Fruit fly (Drosophila melanogaster) whole organism, embryonic: ENCODE results near the gene SdicC.

ENCODE experiments used
- Abd-B ChIP-seq: fragments of 200-800 bp; sonication (Bioruptor generic); optimal IDR thresholded peaks from 2 replicates; lab custom pipeline; 2018; ENCODE audit warnings: missing biosample characterization, mild to moderate bottlenecking, missing genetic modification characterization, moderate library complexity
- BEAF-32 ChIP-seq: fragments of 200-800 bp; sonication (Bioruptor generic); optimal IDR thresholded peaks from 3 replicates; lab custom pipeline; 2017; ENCODE audit warnings: missing biosample characterization, missing genetic modification characterization, mild to moderate bottlenecking, moderate library complexity, missing genetic modification reagents
- BtbVII ChIP-seq: fragments of 200-800 bp; sonication (Bioruptor generic); optimal IDR thresholded peaks from 3 replicates; lab custom pipeline; 2017; ENCODE audit warnings: missing biosample characterization, mild to moderate bottlenecking, missing genetic modification characterization
- CG10431 ChIP-seq: fragments of 200-800 bp; sonication (Bioruptor generic); optimal IDR thresholded peaks from 3 replicates; lab custom pipeline; 2018; ENCODE audit warnings: missing biosample characterization, mild to moderate bottlenecking, missing genetic modification characterization
- CG11504 ChIP-seq: fragments of 200-800 bp; sonication (Bioruptor generic); optimal IDR thresholded peaks from 3 replicates; lab custom pipeline; 2019; ENCODE audit warnings: missing biosample characterization, mild to moderate bottlenecking, missing genetic modification characterization, moderate library complexity
- CG12104 ChIP-seq: fragments of 200-800 bp; sonication (Bioruptor generic); optimal IDR thresholded peaks from 3 replicates; lab custom pipeline; 2016; ENCODE audit warnings: missing biosample characterization, missing genetic modification characterization
- CG1602 ChIP-seq: fragments of 200-800 bp; sonication (Bioruptor generic); optimal IDR thresholded peaks from 3 replicates; lab custom pipeline; 2016; ENCODE audit warnings: missing biosample characterization, missing genetic modification characterization
- CG18011 ChIP-seq: fragments of 200-800 bp; sonication (Bioruptor generic); optimal IDR thresholded peaks from 2 replicates; lab custom pipeline; 2017; ENCODE audit warnings: missing biosample characterization, missing genetic modification characterization, mild to moderate bottlenecking, moderate library complexity, missing genotype
- CG1832 ChIP-seq: fragments of 200-800 bp; sonication (Bioruptor generic); optimal IDR thresholded peaks from 2 replicates; lab custom pipeline; 2017; ENCODE audit warnings: missing biosample characterization, mild to moderate bottlenecking, missing genetic modification characterization, inconsistent platforms
- CG18599 ChIP-seq: fragments of 200-800 bp; sonication (Bioruptor generic); optimal IDR thresholded peaks from 3 replicates; lab custom pipeline; 2017; ENCODE audit warnings: missing biosample characterization, missing genetic modification characterization, mild to moderate bottlenecking, moderate library complexity, missing genetic modification reagents
- CG2712 ChIP-seq: fragments of 200-800 bp; optimal IDR thresholded peaks from 3 replicates; lab custom pipeline; 2019; ENCODE audit warnings: missing biosample characterization, mild to moderate bottlenecking, missing genetic modification characterization, moderate library complexity
- CG3065 ChIP-seq: fragments of 200-800 bp; sonication (Bioruptor generic); optimal IDR thresholded peaks from 2 replicates; lab custom pipeline; 2016; ENCODE audit warnings: missing biosample characterization, missing genetic modification characterization
- CG31441 ChIP-seq: fragments of 200-800 bp; sonication (Bioruptor generic); IDR thresholded peaks from 2 replicates; pipeline ENCODE4 v1.3.6; 2022; ENCODE audit warnings: missing biosample characterization, missing genetic modification characterization
- CG32532 ChIP-seq: fragments of 200-800 bp; sonication (Bioruptor generic); IDR thresholded peaks from 2 replicates; pipeline ENCODE4 v1.3.6; 2022; ENCODE audit warnings: missing biosample characterization, missing genetic modification characterization
- CG32767 ChIP-seq: fragments of 200-800 bp; sonication (Bioruptor generic); IDR thresholded peaks from 2 replicates; pipeline ENCODE4 v1.3.6; 2022; ENCODE audit warnings: missing biosample characterization, missing genetic modification characterization
- CG34376 ChIP-seq: fragments of 200-800 bp; sonication (Bioruptor generic); optimal IDR thresholded peaks from 2 replicates; lab custom pipeline; 2018; ENCODE audit warnings: missing biosample characterization, mild to moderate bottlenecking, missing genetic modification characterization
- CG42726 ChIP-seq: fragments of 200-800 bp; sonication (Bioruptor generic); IDR thresholded peaks from 2 replicates; pipeline ENCODE4 v1.3.6; 2022; ENCODE audit warnings: missing biosample characterization, missing genetic modification characterization; ENCODE audit not compliant: partially characterized antibody
- CG4360 ChIP-seq: fragments of 200-800 bp; sonication (Bioruptor generic); IDR thresholded peaks from 2 replicates; pipeline ENCODE4 v1.3.6; 2022; ENCODE audit warnings: missing biosample characterization, missing genetic modification characterization
- CG43689 ChIP-seq: fragments of 200-800 bp; sonication (Bioruptor generic); IDR thresholded peaks from 2 replicates; pipeline ENCODE4 v1.3.6; 2022; ENCODE audit warnings: missing biosample characterization, missing genetic modification characterization
- CG6175 ChIP-seq: fragments of 200-800 bp; sonication (Bioruptor generic); IDR thresholded peaks from 3 replicates; pipeline ENCODE4 v1.3.6; 2022; ENCODE audit warnings: missing biosample characterization, missing genetic modification characterization
- CG6272 ChIP-seq: fragments of 200-800 bp; sonication (Bioruptor generic); IDR thresholded peaks from 2 replicates; pipeline ENCODE4 v1.3.6; 2022; ENCODE audit warnings: missing biosample characterization, missing genetic modification characterization
- CG7963 ChIP-seq: fragments of 200-800 bp; sonication (Bioruptor generic); IDR thresholded peaks from 3 replicates; pipeline ENCODE4 v1.3.6; 2022; ENCODE audit warnings: missing biosample characterization, missing genetic modification characterization; ENCODE audit not compliant: partially characterized antibody
- D19B ChIP-seq: fragments of 200-800 bp; sonication (Bioruptor generic); optimal IDR thresholded peaks from 2 replicates; lab custom pipeline; 2017; ENCODE audit warnings: missing biosample characterization, mild to moderate bottlenecking, missing genetic modification characterization
- Dbx ChIP-seq: fragments of 200-800 bp; sonication (Bioruptor generic); IDR thresholded peaks from 3 replicates; pipeline ENCODE4 v1.3.6; 2022; ENCODE audit warnings: missing biosample characterization, missing genetic modification characterization
- Hand ChIP-seq: fragments of 200-800 bp; sonication (Bioruptor generic); optimal IDR thresholded peaks from 2 replicates; lab custom pipeline; 2017; ENCODE audit warnings: mild to moderate bottlenecking, missing biosample characterization, missing genetic modification reagents, missing genetic modification characterization
- HmgZ ChIP-seq: fragments of 200-800 bp; sonication (Bioruptor generic); optimal IDR thresholded peaks from 2 replicates; lab custom pipeline; 2018; ENCODE audit warnings: missing biosample characterization, mild to moderate bottlenecking, missing genetic modification characterization
- Hr39 ChIP-seq: fragments of >200 bp; optimal IDR thresholded peaks from 2 replicates; lab custom pipeline; 2017
- Lhr ChIP-seq: fragments of 200-800 bp; sonication (Bioruptor generic); optimal IDR thresholded peaks from 3 replicates; lab custom pipeline; 2017; ENCODE audit warnings: mild to moderate bottlenecking, missing biosample characterization, missing genetic modification reagents, missing genetic modification characterization
- Max ChIP-seq: fragments of 200-800 bp; sonication (Bioruptor generic); optimal IDR thresholded peaks from 2 replicates; lab custom pipeline; 2016; ENCODE audit warnings: missing biosample characterization, mild to moderate bottlenecking, missing genetic modification characterization
- Meics ChIP-seq: fragments of 200-800 bp; sonication (Bioruptor generic); optimal IDR thresholded peaks from 2 replicates; lab custom pipeline; 2017; ENCODE audit warnings: missing biosample characterization, mild to moderate bottlenecking, missing genetic modification characterization
- Mes4 ChIP-seq: fragments of 200-800 bp; sonication (Bioruptor generic); optimal IDR thresholded peaks from 2 replicates; lab custom pipeline; 2016; ENCODE audit warnings: missing biosample characterization, missing genetic modification characterization
- Oli ChIP-seq: fragments of 200-800 bp; sonication (Bioruptor generic); optimal IDR thresholded peaks from 2 replicates; lab custom pipeline; 2018; ENCODE audit warnings: missing biosample characterization, mild to moderate bottlenecking, missing genetic modification characterization, moderate library complexity
- Poxn ChIP-seq: fragments of 200-800 bp; sonication (Bioruptor generic); IDR thresholded peaks from 2 replicates; pipeline ENCODE4 v1.3.6; 2022; ENCODE audit warnings: missing biosample characterization, missing genetic modification characterization
- Scr ChIP-seq: fragments of 200-800 bp; sonication (Bioruptor generic); IDR thresholded peaks from 2 replicates; pipeline ENCODE4 v1.3.6; 2022; ENCODE audit warnings: missing biosample characterization, missing genetic modification characterization; ENCODE audit not compliant: partially characterized antibody
- Ssrp ChIP-seq: fragments of 200-800 bp; sonication (Bioruptor generic); optimal IDR thresholded peaks from 2 replicates; lab custom pipeline; 2018; ENCODE audit warnings: missing biosample characterization, mild to moderate bottlenecking, missing genetic modification characterization, moderate library complexity
- bowl ChIP-seq: fragments of 200-800 bp; sonication (Bioruptor generic); IDR thresholded peaks from 2 replicates; pipeline ENCODE4 v1.3.6; 2022; ENCODE audit warnings: missing biosample characterization, missing genetic modification characterization
- dmrt99B ChIP-seq: fragments of 200-800 bp; sonication (Bioruptor generic); optimal IDR thresholded peaks from 2 replicates; lab custom pipeline; 2018; ENCODE audit warnings: missing biosample characterization, mild to moderate bottlenecking, missing genetic modification characterization, moderate library complexity
- ems ChIP-seq: fragments of 200-800 bp; sonication (Bioruptor generic); optimal IDR thresholded peaks from 3 replicates; lab custom pipeline; 2016; ENCODE audit warnings: missing biosample characterization, missing genetic modification characterization
- fd3F ChIP-seq: fragments of 200-800 bp; sonication (Bioruptor generic); optimal IDR thresholded peaks from 2 replicates; lab custom pipeline; 2018; ENCODE audit warnings: missing biosample characterization, mild to moderate bottlenecking, missing genetic modification characterization, moderate library complexity
- fd96Cb ChIP-seq: fragments of 200-800 bp; sonication (Bioruptor generic); optimal IDR thresholded peaks from 2 replicates; lab custom pipeline; 2018; ENCODE audit warnings: missing biosample characterization, mild to moderate bottlenecking, missing genetic modification characterization, moderate library complexity
- gsb-n ChIP-seq: fragments of 200-800 bp; sonication (Bioruptor generic); optimal IDR thresholded peaks from 3 replicates; lab custom pipeline; 2018; ENCODE audit warnings: missing biosample characterization, mild to moderate bottlenecking, missing genetic modification characterization
- gt ChIP-seq: fragments of 200-800 bp; sonication (Bioruptor generic); IDR thresholded peaks from 2 replicates; pipeline ENCODE4 v1.3.6; 2022; ENCODE audit warnings: missing biosample characterization, missing genetic modification characterization
- h ChIP-seq: fragments of >200 bp; optimal IDR thresholded peaks from 2 replicates; lab custom pipeline; 2017
- her ChIP-seq: fragments of 200-800 bp; sonication (Bioruptor generic); optimal IDR thresholded peaks from 2 replicates; lab custom pipeline; 2016; ENCODE audit warnings: missing biosample characterization, missing genetic modification characterization
- otp ChIP-seq: fragments of 200-800 bp; sonication (Bioruptor generic); IDR thresholded peaks from 3 replicates; pipeline ENCODE4, ENCODE4 v1.3.6; 2022; ENCODE audit warnings: missing biosample characterization, missing genetic modification characterization
- p53 ChIP-seq: fragments of 200-800 bp; sonication (Bioruptor generic); optimal IDR thresholded peaks from 2 replicates; lab custom pipeline; 2016; ENCODE audit warnings: missing biosample characterization, missing genetic modification characterization
- pnt ChIP-seq: fragments of 200-800 bp; sonication (Bioruptor generic); optimal IDR thresholded peaks from 3 replicates; lab custom pipeline; 2016; ENCODE audit warnings: missing biosample characterization, missing genetic modification characterization
- pum ChIP-seq: fragments of 200-800 bp; sonication (Bioruptor generic); optimal IDR thresholded peaks from 2 replicates; lab custom pipeline; 2016; ENCODE audit warnings: missing biosample characterization, missing genetic modification characterization
- tin ChIP-seq: fragments of 200-800 bp; sonication (Bioruptor generic); optimal IDR thresholded peaks from 3 replicates; lab custom pipeline; 2016; ENCODE audit warnings: missing biosample characterization, missing genetic modification characterization
- yki ChIP-seq: fragments of >200 bp; optimal IDR thresholded peaks from 3 replicates; lab custom pipeline; 2018

Gene SdicC

dm6 chrX:20256849-20257590 lies 40.0 kb upstream of the SdicC start, which contains the start of gene CG17065 (continued):
- TF ChIP-seq HmgZ (tag; lab: Kevin White, UChicago): peak; percentile 43
- TF ChIP-seq tin (GFP tag; lab: Kevin White, UChicago): peak; percentile 4
- peak; percentile 46 for TF ChIP-seq BEAF-32 (GFP tag; lab: Kevin White, UChicago)
- peak; percentile 22 for TF ChIP-seq Abd-B (GFP tag; lab: Kevin White, UChicago)
- TF ChIP-seq gsb-n (tag; lab: Kevin White, UChicago): no peak
- TF ChIP-seq CG3065 (GFP tag; lab: Kevin White, UChicago): no peak
- TF ChIP-seq CG32767 (GFP tag; lab: Robert Waterston, UW): no peak
- TF ChIP-seq Lhr: peak; percentile 17
- peak; percentile 24 for TF ChIP-seq CG18599 (GFP tag; lab: Kevin White, UChicago)
- TF ChIP-seq CG2712 (tag; lab: Kevin White, UChicago): peak; percentile 31
- no peak for TF ChIP-seq Ssrp
- TF ChIP-seq BtbVII (GFP tag; lab: Kevin White, UChicago): no peak
- peak; percentile 41 for TF ChIP-seq pum (GFP tag; lab: Kevin White, UChicago)
- peak; percentile 54 for TF ChIP-seq CG34376 (GFP tag; lab: Kevin White, UChicago)
- no peak for TF ChIP-seq CG1602
- no peak for TF ChIP-seq Hand (GFP tag; lab: Kevin White, UChicago)
- 0 out of 2 replicates have a peak, but pooled peaks have one; percentile 32 for TF ChIP-seq CG32532 (GFP tag; lab: Robert Waterston, UW)
- TF ChIP-seq D19B (GFP tag; lab: Kevin White, UChicago): peak; percentile 25
- TF ChIP-seq otp: 0 out of 3 replicates have a peak, but pooled peaks have one; percentile 24
- no peak for TF ChIP-seq CG4360 (GFP tag; lab: Robert Waterston, UW)
- TF ChIP-seq CG42726: no peak; the same call in 1 of the 2 replicates
- TF ChIP-seq CG11504 (tag; lab: Kevin White, UChicago): peak; percentile 50
- TF ChIP-seq gt (GFP tag; lab: Robert Waterston, UW): no peak
- TF ChIP-seq yki (lab: Kevin White, UChicago): no peak
- no peak for TF ChIP-seq CG10431 (GFP tag; lab: Kevin White, UChicago)
- no peak for TF ChIP-seq Hr39 (lab: Kevin White, UChicago)
- TF ChIP-seq Meics (GFP tag; lab: Kevin White, UChicago): peak; percentile 35
- 0 out of 2 replicates have a peak, but pooled peaks have one; percentile 16 for TF ChIP-seq CG31441 (GFP tag; lab: Robert Waterston, UW)
- TF ChIP-seq p53 (GFP tag; lab: Kevin White, UChicago): no peak
- TF ChIP-seq CG18011: peak; percentile 97
- peak; percentile 19; the same call in 1 of the 3 replicates for TF ChIP-seq CG6175
- TF ChIP-seq Poxn (GFP tag; lab: Robert Waterston, UW): no peak
- TF ChIP-seq ems (GFP tag; lab: Kevin White, UChicago): peak; percentile 31
- TF ChIP-seq Oli (tag; lab: Kevin White, UChicago): peak; percentile 4
- peak; percentile 16 for TF ChIP-seq dmrt99B (tag; lab: Kevin White, UChicago)
- TF ChIP-seq her (GFP tag; lab: Kevin White, UChicago): peak; percentile 10
- TF ChIP-seq Mes4: no peak
- peak; percentile 6 for TF ChIP-seq pnt (GFP tag; lab: Kevin White, UChicago)
- peak; percentile 41; the same call in 1 of the 3 replicates for TF ChIP-seq CG7963 (GFP tag; lab: Robert Waterston, UW)
- no peak for TF ChIP-seq CG6272 (GFP tag; lab: Robert Waterston, UW)
- peak; percentile 46 for TF ChIP-seq Max (GFP tag; lab: Kevin White, UChicago)
- TF ChIP-seq CG12104: no peak
- TF ChIP-seq h (lab: Kevin White, UChicago): no peak
- TF ChIP-seq fd96Cb (tag; lab: Kevin White, UChicago): no peak
- no peak for TF ChIP-seq CG1832 (GFP tag; lab: Kevin White, UChicago)
- TF ChIP-seq CG43689 (GFP tag; lab: Robert Waterston, UW): no peak
- TF ChIP-seq Scr (GFP tag; lab: Robert Waterston, UW): no peak; the same call in 1 of the 2 replicates
- TF ChIP-seq bowl (GFP tag; lab: Robert Waterston, UW): no peak
- TF ChIP-seq fd3F (GFP tag; lab: Kevin White, UChicago): no peak
- peak; percentile 27; the same call in 1 of the 3 replicates for TF ChIP-seq Dbx
